Worm (Caenorhabditis elegans) whole organism, L4 larva: ENCODE results near the gene rpl-23.

ENCODE experiments used
- D1046.2 ChIP-seq: fragments of 200-800 bp; sonication (Bioruptor generic); IDR thresholded peaks from 2 replicates; pipeline ENCODE4 v1.3.6; 2022; ENCODE audit warnings: missing genetic modification characterization, missing compliant biosample characterization
- R02D3.7 ChIP-seq: fragments of 150-350 bp; sonication (generic microtip); optimal IDR thresholded peaks from 3 replicates; lab custom pipeline; 2014; ENCODE audit warnings: missing biosample characterization, missing genetic modification characterization
- T26A8.4 ChIP-seq: fragments of 200-800 bp; sonication (Bioruptor generic); IDR thresholded peaks from 2 replicates; pipeline ENCODE4 v1.3.6; 2022; ENCODE audit warnings: missing genetic modification characterization, missing compliant biosample characterization
- Y75B8A.6 ChIP-seq: fragments of 200-800 bp; sonication (Bioruptor generic); IDR thresholded peaks from 2 replicates; pipeline ENCODE4 v1.3.6; 2022; ENCODE audit warnings: missing genetic modification reagents, missing genetic modification characterization, missing compliant biosample characterization
- ZK546.5 ChIP-seq, 2 experiments: sonication (generic microtip); optimal IDR thresholded peaks; 2 replicates each; lab custom pipeline; 2017; ENCODE audit warnings: missing biosample characterization in 2 of 2, missing genetic modification characterization in 2 of 2
- aha-1 ChIP-seq: fragments of 150-350 bp; peaks from one replicate; lab custom pipeline; 2014; ENCODE audit warnings: missing biosample characterization, missing genetic modification characterization
- ama-1 ChIP-seq: fragments of 150-350 bp; optimal IDR thresholded peaks from 2 replicates; lab custom pipeline; 2014; ENCODE audit warnings: inconsistent platforms, mixed read lengths
- arid-1 ChIP-seq: fragments of 200-800 bp; sonication (Bioruptor generic); conservative IDR thresholded peaks from 2 replicates; pipeline ENCODE4 v1.3.6; 2022; ENCODE audit warnings: missing genetic modification reagents, missing genetic modification characterization, missing compliant biosample characterization
- attf-4 ChIP-seq: sonication (generic microtip); optimal IDR thresholded peaks from 3 replicates; lab custom pipeline; 2017; ENCODE audit warnings: missing biosample characterization, missing genetic modification characterization
- ceh-32 ChIP-seq: sonication (generic microtip); optimal IDR thresholded peaks from 2 replicates; lab custom pipeline; 2016; ENCODE audit warnings: mild to moderate bottlenecking, missing genetic modification characterization, missing compliant biosample characterization; ENCODE audit not compliant: poor library complexity
- ceh-44 ChIP-seq: fragments of 200-800 bp; sonication (Bioruptor generic); IDR thresholded peaks from 2 replicates; pipeline ENCODE4 v1.3.6; 2022; ENCODE audit warnings: missing genetic modification reagents, missing genetic modification characterization, missing compliant biosample characterization
- ceh-82 ChIP-seq: sonication (generic microtip); optimal IDR thresholded peaks from 2 replicates; lab custom pipeline; 2017; ENCODE audit warnings: missing biosample characterization, missing genetic modification characterization
- ces-1 ChIP-seq: fragments of 150-350 bp; sonication (generic microtip); optimal IDR thresholded peaks from 4 replicates; lab custom pipeline; 2014; ENCODE audit warnings: missing biosample characterization, missing genetic modification reagents, missing genetic modification characterization
- ctbp-1 ChIP-seq: fragments of 200-800 bp; sonication (Bioruptor generic); IDR thresholded peaks from 2 replicates; pipeline ENCODE4 v1.3.6; 2022; ENCODE audit warnings: missing genetic modification reagents, missing genetic modification characterization, missing compliant biosample characterization
- daf-12 ChIP-seq: fragments of 150-350 bp; optimal IDR thresholded peaks from 2 replicates; lab custom pipeline; 2014; ENCODE audit warnings: missing biosample characterization, missing genetic modification reagents, missing genetic modification characterization
- daf-16 ChIP-seq, 3 experiments: sonication (generic microtip); optimal IDR thresholded peaks; 2 replicates each; lab custom pipeline; 2016 to 2017; ENCODE audit warnings: missing genetic modification characterization in 3 of 3, missing genetic modification reagents in 3 of 3, mild to moderate bottlenecking in 2 of 3, missing compliant biosample characterization in 2 of 3, missing biosample characterization in 1 of 3, moderate library complexity in 1 of 3
- dmd-6 ChIP-seq: fragments of 200-800 bp; sonication (Bioruptor generic); IDR thresholded peaks from 2 replicates; pipeline ENCODE4 v1.3.6; 2022; ENCODE audit warnings: missing genetic modification reagents, missing genetic modification characterization, missing compliant biosample characterization
- dmd-8 ChIP-seq: fragments of 200-800 bp; sonication (Bioruptor generic); IDR thresholded peaks from 2 replicates; pipeline ENCODE4 v1.3.6; 2022; ENCODE audit warnings: missing genetic modification characterization, missing compliant biosample characterization
- dmd-9 ChIP-seq: fragments of 200-800 bp; sonication (Bioruptor generic); IDR thresholded peaks from 2 replicates; pipeline ENCODE4 v1.3.6; 2022; ENCODE audit warnings: missing genetic modification reagents, missing genetic modification characterization, missing compliant biosample characterization
- dve-1 ChIP-seq: sonication (generic microtip); optimal IDR thresholded peaks from 2 replicates; lab custom pipeline; 2017; ENCODE audit warnings: antibody characterized with exemption, mild to moderate bottlenecking, missing genetic modification characterization, missing compliant biosample characterization; ENCODE audit not compliant: insufficient read depth
- fkh-10 ChIP-seq: fragments of 150-350 bp; optimal IDR thresholded peaks from 2 replicates; lab custom pipeline; 2014; ENCODE audit warnings: missing biosample characterization, missing genetic modification reagents, missing genetic modification characterization
- gei-8 ChIP-seq: fragments of 200-800 bp; sonication (Bioruptor generic); optimal IDR thresholded peaks from 2 replicates; lab custom pipeline; 2018; ENCODE audit warnings: mild to moderate bottlenecking, missing genetic modification characterization, missing compliant biosample characterization
- hlh-11 ChIP-seq: fragments of 200-800 bp; sonication (Bioruptor generic); optimal IDR thresholded peaks from 2 replicates; lab custom pipeline; 2018; ENCODE audit warnings: mild to moderate bottlenecking, missing genetic modification characterization, missing compliant biosample characterization
- hlh-30 ChIP-seq: sonication (generic microtip); optimal IDR thresholded peaks from 2 replicates; lab custom pipeline; 2017; ENCODE audit warnings: antibody characterized with exemption, mild to moderate bottlenecking, missing genetic modification characterization, missing compliant biosample characterization; ENCODE audit not compliant: insufficient read depth
- jun-1 ChIP-seq: fragments of 150-350 bp; optimal IDR thresholded peaks from 2 replicates; lab custom pipeline; 2014; ENCODE audit warnings: missing biosample characterization, missing genetic modification reagents, missing genetic modification characterization
- lin-1 ChIP-seq: fragments of 200-800 bp; sonication (Bioruptor generic); IDR thresholded peaks from 2 replicates; pipeline ENCODE4 v1.3.6; 2022; ENCODE audit warnings: missing genetic modification reagents, missing genetic modification characterization, missing compliant biosample characterization
- lin-38 ChIP-seq: fragments of 200-800 bp; sonication (Bioruptor generic); IDR thresholded peaks from 2 replicates; pipeline ENCODE4 v1.3.6; 2022; ENCODE audit warnings: missing genetic modification reagents, missing genetic modification characterization, missing compliant biosample characterization
- lir-3 ChIP-seq: sonication (generic microtip); optimal IDR thresholded peaks from 2 replicates; lab custom pipeline; 2016; ENCODE audit warnings: mild to moderate bottlenecking, missing genetic modification characterization, missing compliant biosample characterization
- lsy-2 ChIP-seq, 2 experiments: fragments of 150-350 bp in 1 of 2; sonication (generic microtip) in 1 of 2; optimal IDR thresholded peaks; 2 replicates each; lab custom pipeline; 2014 to 2017; ENCODE audit warnings: missing biosample characterization in 2 of 2, missing genetic modification characterization in 2 of 2
- madf-9 ChIP-seq: fragments of 200-800 bp; sonication (Bioruptor generic); conservative IDR thresholded peaks from 2 replicates; pipeline ENCODE4 v1.3.6; 2022; ENCODE audit warnings: missing genetic modification reagents, missing genetic modification characterization, missing compliant biosample characterization
- mdt-29 ChIP-seq: fragments of 200-800 bp; sonication (Bioruptor generic); IDR thresholded peaks from 2 replicates; pipeline ENCODE4 v1.3.6; 2022; ENCODE audit warnings: missing genetic modification reagents, missing genetic modification characterization, missing compliant biosample characterization
- mep-1 ChIP-seq: fragments of 150-350 bp; sonication (generic microtip); optimal IDR thresholded peaks from 3 replicates; lab custom pipeline; 2014; ENCODE audit warnings: missing biosample characterization, missing genetic modification characterization
- mxl-2 ChIP-seq: fragments of 200-800 bp; sonication (Bioruptor generic); conservative IDR thresholded peaks from 2 replicates; pipeline ENCODE4 v1.3.6; 2022; ENCODE audit warnings: missing genetic modification reagents, missing genetic modification characterization, missing compliant biosample characterization
- nhr-102 ChIP-seq: sonication (generic microtip); optimal IDR thresholded peaks from 2 replicates; lab custom pipeline; 2016; ENCODE audit warnings: mild to moderate bottlenecking, missing genetic modification characterization, moderate library complexity, missing compliant biosample characterization
- nhr-237 ChIP-seq: sonication (generic microtip); optimal IDR thresholded peaks from 2 replicates; lab custom pipeline; 2017; ENCODE audit warnings: missing biosample characterization, missing genetic modification characterization
- nhr-25 ChIP-seq: sonication (generic microtip); optimal IDR thresholded peaks from 2 replicates; lab custom pipeline; 2017; ENCODE audit warnings: missing genetic modification characterization, mild to moderate bottlenecking, missing compliant biosample characterization, antibody characterized with exemption, moderate library complexity, borderline replicate concordance; ENCODE audit not compliant: insufficient read depth
- nhr-28 ChIP-seq: fragments of 150-350 bp; optimal IDR thresholded peaks from 2 replicates; lab custom pipeline; 2014; ENCODE audit warnings: missing biosample characterization, missing genetic modification characterization
- nhr-6 ChIP-seq: fragments of 150-350 bp; optimal IDR thresholded peaks from 2 replicates; lab custom pipeline; 2014; ENCODE audit warnings: missing biosample characterization, missing genetic modification characterization
- nhr-77 ChIP-seq: fragments of 150-350 bp; optimal IDR thresholded peaks from 2 replicates; lab custom pipeline; 2014; ENCODE audit warnings: missing biosample characterization, missing genetic modification characterization
- pha-4 ChIP-seq, 2 experiments: fragments of 150-350 bp in 1 of 2; fragments of 200-800 bp in 1 of 2; sonication (Bioruptor generic) in 1 of 2; IDR thresholded peaks in 1 of 2; optimal IDR thresholded peaks in 1 of 2; 2 replicates each; pipeline versions ENCODE4 v1.3.6 to Lab custom; 2014 to 2022; ENCODE audit warnings: missing genetic modification characterization in 2 of 2, missing genetic modification reagents in 2 of 2, missing biosample characterization in 1 of 2, missing compliant biosample characterization in 1 of 2
- rbr-2 ChIP-seq: sonication (generic microtip); optimal IDR thresholded peaks from 2 replicates; lab custom pipeline; 2016; ENCODE audit warnings: missing genotype, missing genetic modification characterization, missing compliant biosample characterization
- set-16 ChIP-seq: fragments of 200-800 bp; sonication (Bioruptor generic); IDR thresholded peaks from 2 replicates; pipeline ENCODE4 v1.3.6; 2022; ENCODE audit warnings: missing genetic modification reagents, missing genetic modification characterization, missing compliant biosample characterization
- snpc-1.2 ChIP-seq: fragments of 200-800 bp; sonication (Bioruptor generic); IDR thresholded peaks from 2 replicates; pipeline ENCODE4 v1.3.6; 2022; ENCODE audit warnings: missing genetic modification reagents, missing genetic modification characterization, missing compliant biosample characterization
- snpc-4 ChIP-seq: fragments of 150-350 bp; optimal IDR thresholded peaks from 2 replicates; lab custom pipeline; 2014; ENCODE audit warnings: missing biosample characterization, missing genetic modification characterization
- spr-1 ChIP-seq: sonication (generic microtip); optimal IDR thresholded peaks from 2 replicates; lab custom pipeline; 2016; ENCODE audit warnings: mild to moderate bottlenecking, missing genetic modification characterization, missing compliant biosample characterization
- spr-3 ChIP-seq: fragments of 200-800 bp; sonication (Bioruptor generic); optimal IDR thresholded peaks from 2 replicates; lab custom pipeline; 2018; ENCODE audit warnings: mild to moderate bottlenecking, missing genetic modification characterization, missing compliant biosample characterization
- tag-97 ChIP-seq: fragments of 200-800 bp; sonication (Bioruptor generic); IDR thresholded peaks from 2 replicates; pipeline ENCODE4 v1.3.6; 2022; ENCODE audit warnings: missing genetic modification characterization, missing compliant biosample characterization
- unc-39 ChIP-seq: sonication (generic microtip); optimal IDR thresholded peaks from 2 replicates; lab custom pipeline; 2017; ENCODE audit warnings: missing biosample characterization, missing genetic modification characterization
- unc-62 ChIP-seq, 3 experiments: fragments of 150-350 bp in 1 of 3; sonication (generic microtip); optimal IDR thresholded peaks in 2 of 3; peaks in 1 of 3; 1 replicate in 1 of 3; 2 replicates in 2 of 3; lab custom pipeline; 2014 to 2017; ENCODE audit warnings: missing biosample characterization in 3 of 3, missing genetic modification characterization in 3 of 3, missing genetic modification reagents in 3 of 3, missing genotype in 1 of 3
- zfp-3 ChIP-seq: fragments of 200-800 bp; sonication (Bioruptor generic); conservative IDR thresholded peaks from 2 replicates; pipeline ENCODE4 v1.3.6; 2022; ENCODE audit warnings: missing genetic modification reagents, missing genetic modification characterization, missing compliant biosample characterization

The rpl-23 gene

ce11 chrIII:5710676-5711075, 4.7 kb upstream of the rpl-23 start:
- TF ChIP-seq attf-4 (tag; lab: Kevin White, UChicago) (no peak), nhr-237 (no peak), gei-8 (GFP tag; lab: Kevin White, UChicago) (no peak), Y75B8A.6 (GFP tag; lab: Robert Waterston, UW) (no peak), dve-1 (tag; lab: Kevin White, UChicago) (peak; percentile 41), set-16 (GFP tag; lab: Robert Waterston, UW) (no peak), lsy-2 (tag; optimal IDR thresholded peaks at IDR 0.05; lab: Kevin White, UChicago) (peak; percentile 59 to 81), ama-1 (lab: Kevin White, UChicago) (peak; percentile 51), ceh-44 (GFP tag; lab: Robert Waterston, UW) (no peak), unc-39 (tag; lab: Kevin White, UChicago) (no peak), spr-3 (GFP tag; lab: Kevin White, UChicago) (no peak), nhr-77 (tag; lab: Kevin White, UChicago) (no peak), arid-1 (no peak), unc-62 (GFP tag; optimal IDR thresholded peaks at IDR 0.05 in 1 of 2; lab: Kevin White, UChicago) (peak in 1 of 2 experiments; percentile 76), unc-62 (tag; optimal IDR thresholded peaks at IDR 0.05; lab: Kevin White, UChicago) (no peak), ceh-82 (tag; lab: Kevin White, UChicago) (no peak), jun-1 (no peak), fkh-10 (GFP tag; lab: Kevin White, UChicago) (no peak), ctbp-1 (GFP tag; lab: Robert Waterston, UW) (no peak), hlh-11 (tag; lab: Kevin White, UChicago) (peak; percentile 86), zfp-3 (GFP tag; lab: Robert Waterston, UW) (no peak), mxl-2 (no peak), daf-12 (tag; lab: Kevin White, UChicago) (no peak), aha-1 (peak; percentile 83), R02D3.7 (no peak), nhr-25 (tag; lab: Kevin White, UChicago) (no peak), hlh-30 (tag; lab: Kevin White, UChicago) (peak; percentile 44), T26A8.4 (GFP tag; lab: Robert Waterston, UW) (no peak), dmd-9 (GFP tag; lab: Robert Waterston, UW) (no peak), pha-4 (GFP tag; IDR thresholded peaks at IDR 0.05; lab: Robert Waterston, UW) (no peak), pha-4 (tag; optimal IDR thresholded peaks at IDR 0.05; lab: Kevin White, UChicago) (no peak), daf-16 (GFP tag; optimal IDR thresholded peaks at IDR 0.05; lab: Kevin White, UChicago) (no peak), daf-16 (tag; optimal IDR thresholded peaks at IDR 0.05; lab: Kevin White, UChicago) (no peak), nhr-6 (tag; lab: Kevin White, UChicago) (no peak), mdt-29 (GFP tag; lab: Robert Waterston, UW) (no peak), mep-1 (tag; lab: Kevin White, UChicago) (peak; percentile 53), nhr-28 (tag; lab: Kevin White, UChicago) (peak; percentile 86), madf-9 (0 out of 2 replicates have a peak, but pooled peaks have one; percentile 42), snpc-1.2 (GFP tag; lab: Robert Waterston, UW) (no peak), lir-3 (tag; lab: Kevin White, UChicago) (no peak), ceh-32 (tag; lab: Kevin White, UChicago) (no peak), dmd-6 (GFP tag; lab: Robert Waterston, UW) (peak; percentile 30; the same call in 1 of the 2 replicates), nhr-102 (tag; lab: Kevin White, UChicago) (no peak), tag-97 (GFP tag; lab: Robert Waterston, UW) (no peak), snpc-4 (tag; lab: Kevin White, UChicago) (no peak), rbr-2 (tag; lab: Kevin White, UChicago) (peak; percentile 22), lin-38 (no peak), ces-1 (no peak), dmd-8 (GFP tag; lab: Robert Waterston, UW) (no peak), D1046.2 (GFP tag; lab: Robert Waterston, UW) (no peak), lin-1 (no peak), ZK546.5 (tag; optimal IDR thresholded peaks at IDR 0.05; lab: Kevin White, UChicago) (no peak), spr-1 (peak; percentile 45)
